Fruit fly (Drosophila melanogaster): ENCODE measurements around the gene CG13996.

- TF ChIP-seq CG14655 (GFP tag; optimal IDR thresholded peaks at IDR 0.05), result no peak
- TF ChIP-seq CG8301 (tag; optimal IDR thresholded peaks at IDR 0.05), result no peak
- no peak for TF ChIP-seq CG13204 (GFP tag; optimal IDR thresholded peaks at IDR 0.05)
- peak; percentile 74 for TF ChIP-seq CG8159 (tag; optimal IDR thresholded peaks at IDR 0.05)
- peak; percentile 8 for TF ChIP-seq gl (tag; optimal IDR thresholded peaks at IDR 0.05)
- no peak for TF ChIP-seq CG10348 (GFP tag; IDR thresholded peaks at IDR 0.05)
- peak; percentile 46 for TF ChIP-seq CG12605 (GFP tag; IDR thresholded peaks at IDR 0.05)
- TF ChIP-seq CG9948 (tag; optimal IDR thresholded peaks at IDR 0.05), result peak; percentile 57
- TF ChIP-seq Pif1B (GFP tag; optimal IDR thresholded peaks at IDR 0.05), result no peak
Measured at dm6 chr2L:6062382-6063082, 41.9 kb downstream of the CG13996 start, which contains the start of the genes ND-51 and CG13994.

All from whole organism, pupa.